Fruit fly (Drosophila melanogaster): ENCODE measurements around the gene CG13813.

- TF ChIP-seq ovo (GFP tag; optimal IDR thresholded peaks at IDR 0.05) (no peak), CG7045 (GFP tag; optimal IDR thresholded peaks at IDR 0.05) (no peak), pad (GFP tag; optimal IDR thresholded peaks at IDR 0.05) (no peak), CG14711 (tag; optimal IDR thresholded peaks at IDR 0.05) (no peak)
Measured at dm6 chr3L:20275886-20276285, 44.4 kb downstream of the CG13813 start.

Measured in whole organism, adult.